Fruit fly (Drosophila melanogaster): ENCODE results near the gene gny.
A peak's percentile ranks its signal among the peaks of the same experiment; 100 is the strongest.

Gene gny

DNA sequence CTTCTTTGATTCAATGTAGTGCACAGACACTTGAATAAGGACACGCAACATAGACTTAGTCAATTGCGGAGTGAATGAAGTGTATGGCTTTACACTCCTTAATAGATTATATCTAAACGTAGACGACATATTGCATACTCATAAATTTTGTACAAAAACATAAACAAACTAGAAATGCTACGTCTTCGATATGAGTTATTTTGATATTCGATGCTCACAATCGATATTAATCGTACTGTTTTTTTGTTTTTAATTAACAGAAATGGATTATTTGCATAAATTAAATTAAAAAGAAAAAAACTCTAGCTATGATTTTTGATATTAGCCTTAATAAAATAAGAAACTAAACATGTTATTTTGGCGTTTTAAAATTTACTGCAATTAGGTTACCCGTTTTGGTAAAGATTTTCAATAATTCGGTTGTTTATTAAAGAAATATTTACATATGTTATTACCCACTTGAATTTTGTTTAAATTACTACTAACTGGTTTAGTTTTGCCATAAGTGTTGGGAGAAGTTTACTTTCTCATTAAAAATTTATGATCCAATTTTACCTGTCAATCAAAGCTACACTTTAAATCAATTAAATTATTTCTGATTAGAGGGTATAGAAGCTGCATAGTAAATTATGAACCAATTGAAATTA lies 25.2 kb downstream of the gny start, which contains the start of the genes CG17768, LSm-4 and Ir31a (continued):
- TF ChIP-seq CG8290 (GFP tag; optimal IDR thresholded peaks at IDR 0.05), result peak; percentile 27
- no peak for TF ChIP-seq CG8290 (tag; optimal IDR thresholded peaks at IDR 0.05)
- TF ChIP-seq hbn (GFP tag; IDR thresholded peaks at IDR 0.05; ENCODE audit: partially characterized antibody), result peak; percentile 84
- TF ChIP-seq dan (GFP tag; IDR thresholded peaks at IDR 0.05), result no peak
- TF ChIP-seq MBD-R2 (GFP tag; IDR thresholded peaks at IDR 0.05), result peak; percentile 46; the same call in 1 of the 2 replicates
- TF ChIP-seq pzg (GFP tag; optimal IDR thresholded peaks at IDR 0.05), result peak; percentile 20
- peak; percentile 91 for TF ChIP-seq CG30020 (tag; optimal IDR thresholded peaks at IDR 0.05)
- TF ChIP-seq Hsf (GFP tag; optimal IDR thresholded peaks at IDR 0.05), result no peak
- TF ChIP-seq CG7271 (tag; optimal IDR thresholded peaks at IDR 0.05), result no peak
- peak; percentile 73 for TF ChIP-seq BEAF-32 (GFP tag; optimal IDR thresholded peaks at IDR 0.05)
- no peak for TF ChIP-seq disco-r (GFP tag; optimal IDR thresholded peaks at IDR 0.05)
- no peak for TF ChIP-seq CG17186 (GFP tag; optimal IDR thresholded peaks at IDR 0.05)
- TF ChIP-seq ems (GFP tag; optimal IDR thresholded peaks at IDR 0.05), result no peak
- TF ChIP-seq CG13424 (tag; optimal IDR thresholded peaks at IDR 0.05), result no peak
- no peak for TF ChIP-seq HmgZ (tag; optimal IDR thresholded peaks at IDR 0.05)
- TF ChIP-seq Nf-YB (GFP tag; optimal IDR thresholded peaks at IDR 0.05), result no peak
- no peak for TF ChIP-seq Myb (GFP tag; optimal IDR thresholded peaks at IDR 0.05)
- peak; percentile 22 for TF ChIP-seq sens (GFP tag)
- TF ChIP-seq Doc3 (GFP tag; IDR thresholded peaks at IDR 0.05; ENCODE audit: partially characterized antibody), result peak; percentile 88
- no peak for TF ChIP-seq CG11398 (GFP tag; optimal IDR thresholded peaks at IDR 0.05)
- no peak for TF ChIP-seq CG4424 (GFP tag; optimal IDR thresholded peaks at IDR 0.05)
- no peak for TF ChIP-seq trem (tag; optimal IDR thresholded peaks at IDR 0.05)
- no peak for TF ChIP-seq schlank (tag; optimal IDR thresholded peaks at IDR 0.05)
- TF ChIP-seq CG34224 (GFP tag; IDR thresholded peaks at IDR 0.05; ENCODE audit: partially characterized antibody), result peak; percentile 85
- TF ChIP-seq CG12391 (tag; optimal IDR thresholded peaks at IDR 0.05), result no peak
- TF ChIP-seq NfI (GFP tag; optimal IDR thresholded peaks at IDR 0.05), result no peak
- TF ChIP-seq trh (GFP tag; optimal IDR thresholded peaks at IDR 0.05), result no peak
- peak; percentile 19; the same call in 1 of the 2 replicates for TF ChIP-seq E2f2 (GFP tag; IDR thresholded peaks at IDR 0.05)
- TF ChIP-seq CG11247 (GFP tag; IDR thresholded peaks at IDR 0.05), result no peak
- TF ChIP-seq CG5953 (GFP tag; IDR thresholded peaks at IDR 0.05), result no peak
- no peak for TF ChIP-seq nerfin-1 (tag; optimal IDR thresholded peaks at IDR 0.05)
- peak; percentile 83 for TF ChIP-seq unc-4 (GFP tag; IDR thresholded peaks at IDR 0.05; ENCODE audit: partially characterized antibody)
- peak; percentile 60 for TF ChIP-seq inv (GFP tag; IDR thresholded peaks at IDR 0.05; ENCODE audit: partially characterized antibody)
- no peak for TF ChIP-seq CG12071 (GFP tag; optimal IDR thresholded peaks at IDR 0.05)
- peak; percentile 15 for TF ChIP-seq CG3995 (GFP tag; optimal IDR thresholded peaks at IDR 0.05)
- peak; percentile 85 for TF ChIP-seq Dll (GFP tag; IDR thresholded peaks at IDR 0.05; ENCODE audit: partially characterized antibody)
- TF ChIP-seq CG12236 (GFP tag; optimal IDR thresholded peaks at IDR 0.05), result no peak
- no peak for TF ChIP-seq CG13123 (GFP tag; optimal IDR thresholded peaks at IDR 0.05)
- peak; percentile 82 for TF ChIP-seq bbx (GFP tag; IDR thresholded peaks at IDR 0.05; ENCODE audit: partially characterized antibody)
- TF ChIP-seq CG13287 (GFP tag; IDR thresholded peaks at IDR 0.05; ENCODE audit: partially characterized antibody), result peak; percentile 87
- no peak for TF ChIP-seq CG18262 (tag; optimal IDR thresholded peaks at IDR 0.05)
- TF ChIP-seq CG11085 (GFP tag; IDR thresholded peaks at IDR 0.05), result no peak
- TF ChIP-seq CG18011 (GFP tag; optimal IDR thresholded peaks at IDR 0.05), result no peak
- TF ChIP-seq row (GFP tag; IDR thresholded peaks at IDR 0.05), result peak; percentile 54
- TF ChIP-seq nerfin-2 (GFP tag; IDR thresholded peaks at IDR 0.05; ENCODE audit: partially characterized antibody), result peak; percentile 49; the same call in 1 of the 2 replicates
- peak; percentile 1 for TF ChIP-seq CG10267 (tag; optimal IDR thresholded peaks at IDR 0.05)
- no peak for TF ChIP-seq lov (optimal IDR thresholded peaks at IDR 0.05)
- TF ChIP-seq lov (GFP tag; IDR thresholded peaks at IDR 0.05), result no peak
- TF ChIP-seq CG17568 (GFP tag; optimal IDR thresholded peaks at IDR 0.05), result no peak
